Worm (Caenorhabditis elegans): ENCODE data around the gene cyp-35B2.

DNA sequence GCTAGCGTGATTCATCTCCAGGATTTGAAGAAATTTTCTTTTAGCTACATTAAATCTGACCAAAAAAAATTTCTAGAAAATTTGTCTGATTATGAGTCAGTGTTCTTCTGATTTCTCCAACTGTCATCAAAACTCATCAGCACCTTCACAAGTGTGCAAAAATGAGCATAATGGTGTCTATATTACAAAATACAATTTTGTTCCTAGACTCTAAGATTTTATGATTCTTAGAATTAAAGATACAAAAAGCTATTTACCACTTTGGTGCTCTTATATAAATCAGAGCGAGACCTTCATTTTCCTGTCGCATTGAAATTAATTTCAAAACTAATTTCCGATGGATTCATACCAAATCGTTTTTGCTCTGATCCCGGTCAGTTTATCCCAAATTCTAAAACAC is 29.5 kb upstream of the cyp-35B2 start, which contains the start of gene srx-68:
- TF ChIP-seq ama-1 (optimal IDR thresholded peaks at IDR 0.05) (no peak), ceh-36 (tag; optimal IDR thresholded peaks at IDR 0.05) (no peak), hnd-1 (tag; optimal IDR thresholded peaks at IDR 0.05) (no peak), F13C5.2 (tag; optimal IDR thresholded peaks at IDR 0.05) (no peak), pes-1 (GFP tag; IDR thresholded peaks at IDR 0.05) (no peak)
